Fruit fly (Drosophila melanogaster) whole organism, adult: ENCODE measurements around the gene CG5245.

Experiments used
- CG11617 ChIP-seq: fragments of 200-800 bp; sonication (Bioruptor generic); optimal IDR thresholded peaks from 2 replicates; lab custom pipeline; 2017; ENCODE audit warnings: mild to moderate bottlenecking, missing biosample characterization, missing genetic modification reagents, missing genetic modification characterization
- CG12768 ChIP-seq: fragments of 200-800 bp; sonication (Bioruptor generic); optimal IDR thresholded peaks from 2 replicates; lab custom pipeline; 2017; ENCODE audit warnings: missing biosample characterization, missing genetic modification characterization, mild to moderate bottlenecking, moderate library complexity, missing genetic modification reagents
- CG14711 ChIP-seq: fragments of 200-800 bp; sonication (Bioruptor generic); optimal IDR thresholded peaks from 2 replicates; lab custom pipeline; 2018; ENCODE audit warnings: missing biosample characterization, mild to moderate bottlenecking, missing genetic modification characterization, moderate library complexity
- CG1620 ChIP-seq: fragments of 200-800 bp; sonication (Bioruptor generic); optimal IDR thresholded peaks from 2 replicates; lab custom pipeline; 2016; ENCODE audit warnings: missing biosample characterization, missing genetic modification characterization
- CG33017 ChIP-seq: fragments of 200-800 bp; sonication (Bioruptor generic); optimal IDR thresholded peaks from 2 replicates; lab custom pipeline; 2018; ENCODE audit warnings: missing biosample characterization, mild to moderate bottlenecking, missing genetic modification characterization, moderate library complexity
- CG5204 ChIP-seq: fragments of 200-800 bp; sonication (Bioruptor generic); optimal IDR thresholded peaks from 2 replicates; lab custom pipeline; 2016; ENCODE audit warnings: missing biosample characterization, missing genetic modification characterization
- CG7045 ChIP-seq: fragments of 200-800 bp; sonication (Bioruptor generic); optimal IDR thresholded peaks from 2 replicates; lab custom pipeline; 2017; ENCODE audit warnings: missing biosample characterization, mild to moderate bottlenecking, missing genetic modification characterization
- CG7101 ChIP-seq: fragments of 200-800 bp; sonication (Bioruptor generic); optimal IDR thresholded peaks from 2 replicates; lab custom pipeline; 2018; ENCODE audit warnings: missing biosample characterization, mild to moderate bottlenecking, missing genetic modification characterization, moderate library complexity
- Clk ChIP-seq: fragments of 200-800 bp; sonication (Bioruptor generic); optimal IDR thresholded peaks from 2 replicates; lab custom pipeline; 2017; ENCODE audit warnings: missing biosample characterization, missing genetic modification characterization
- Crg-1 ChIP-seq: fragments of 200-800 bp; sonication (Bioruptor generic); optimal IDR thresholded peaks from 2 replicates; lab custom pipeline; 2016; ENCODE audit warnings: missing biosample characterization, missing genetic modification characterization
- Hr96 ChIP-seq: fragments of 200-800 bp; sonication (Bioruptor generic); optimal IDR thresholded peaks from 2 replicates; lab custom pipeline; 2016; ENCODE audit warnings: missing biosample characterization, missing genetic modification characterization
- Mnt ChIP-seq: fragments of 200-800 bp; sonication (Bioruptor generic); optimal IDR thresholded peaks from 2 replicates; lab custom pipeline; 2016; ENCODE audit warnings: missing biosample characterization, mild to moderate bottlenecking, missing genetic modification characterization
- bab1 ChIP-seq: fragments of 200-800 bp; sonication (Bioruptor generic); optimal IDR thresholded peaks from 3 replicates; lab custom pipeline; 2019; ENCODE audit warnings: missing biosample characterization, mild to moderate bottlenecking, missing genetic modification characterization, moderate library complexity
- cic ChIP-seq: fragments of 200-800 bp; sonication (Bioruptor generic); optimal IDR thresholded peaks from 2 replicates; lab custom pipeline; 2017; ENCODE audit warnings: missing biosample characterization, mild to moderate bottlenecking, missing genetic modification characterization, moderate library complexity
- cnc ChIP-seq, 2 experiments: fragments of >200 bp; optimal IDR thresholded peaks; 2 replicates each; lab custom pipeline; 2017
- kay ChIP-seq: fragments of 200-800 bp; sonication (Bioruptor generic); peaks from one replicate; lab custom pipeline; 2016; ENCODE audit warnings: missing biosample characterization, missing genetic modification characterization, borderline replicate concordance
- ovo ChIP-seq: fragments of 200-800 bp; sonication (Bioruptor generic); optimal IDR thresholded peaks from 2 replicates; lab custom pipeline; 2016; ENCODE audit warnings: missing biosample characterization, missing genetic modification characterization
- pad ChIP-seq: fragments of 200-800 bp; sonication (Bioruptor generic); optimal IDR thresholded peaks from 3 replicates; lab custom pipeline; 2017; ENCODE audit warnings: missing biosample characterization, missing genetic modification characterization, mild to moderate bottlenecking, moderate library complexity, missing genetic modification reagents
- tj ChIP-seq: fragments of 200-800 bp; sonication (Bioruptor generic); optimal IDR thresholded peaks from 3 replicates; lab custom pipeline; 2017; ENCODE audit warnings: missing biosample characterization, mild to moderate bottlenecking, missing genetic modification characterization, moderate library complexity
- toe ChIP-seq: fragments of 200-800 bp; sonication (Bioruptor generic); optimal IDR thresholded peaks from 2 replicates; lab custom pipeline; 2016; ENCODE audit warnings: missing biosample characterization, missing genetic modification characterization

CG5245 gene

DNA sequence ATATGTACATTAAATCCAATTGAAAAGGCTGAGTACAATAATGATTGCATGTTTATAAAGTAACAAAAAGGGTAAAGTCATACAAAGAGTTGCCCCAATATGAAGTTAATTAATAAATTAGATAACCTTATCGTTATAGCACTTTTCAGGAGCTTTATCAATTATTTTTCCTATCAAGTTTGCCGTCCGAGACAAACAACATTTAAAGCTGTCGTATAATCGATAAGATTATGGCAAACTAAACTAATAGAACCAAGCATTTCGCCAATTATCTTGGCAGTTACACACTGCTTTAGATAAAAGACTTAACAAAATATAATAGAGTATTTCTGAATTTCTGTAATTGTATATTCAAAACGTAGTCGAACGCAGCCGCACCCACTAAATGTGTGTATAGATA, 24.2 kb upstream of the CG5245 start:
- peak; percentile 77 for TF ChIP-seq kay
- TF ChIP-seq CG5204 (GFP tag; lab: Kevin White, UChicago) = no peak

DNA sequence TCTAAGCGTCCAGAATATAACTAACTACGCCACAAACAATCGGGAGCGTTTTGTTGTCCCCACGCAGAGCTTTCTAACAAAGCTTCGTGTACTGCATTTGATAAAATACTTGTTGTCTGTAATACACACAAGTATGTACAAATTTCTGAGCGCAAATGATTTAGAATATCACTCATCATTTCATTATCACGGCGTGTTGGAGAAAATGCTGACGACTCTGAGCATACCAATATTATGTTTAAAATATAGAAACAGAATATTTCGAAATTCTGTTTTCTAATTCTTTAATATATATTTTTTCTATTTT, 23.5 kb upstream of the CG5245 start, which contains the start of gene Cyp9f2:
Cyp9f2 (minus strand) TSS at position 101 of the 307 bp plus-strand sequence.
- TF ChIP-seq cic (peak; percentile 69), kay (no peak)

DNA sequence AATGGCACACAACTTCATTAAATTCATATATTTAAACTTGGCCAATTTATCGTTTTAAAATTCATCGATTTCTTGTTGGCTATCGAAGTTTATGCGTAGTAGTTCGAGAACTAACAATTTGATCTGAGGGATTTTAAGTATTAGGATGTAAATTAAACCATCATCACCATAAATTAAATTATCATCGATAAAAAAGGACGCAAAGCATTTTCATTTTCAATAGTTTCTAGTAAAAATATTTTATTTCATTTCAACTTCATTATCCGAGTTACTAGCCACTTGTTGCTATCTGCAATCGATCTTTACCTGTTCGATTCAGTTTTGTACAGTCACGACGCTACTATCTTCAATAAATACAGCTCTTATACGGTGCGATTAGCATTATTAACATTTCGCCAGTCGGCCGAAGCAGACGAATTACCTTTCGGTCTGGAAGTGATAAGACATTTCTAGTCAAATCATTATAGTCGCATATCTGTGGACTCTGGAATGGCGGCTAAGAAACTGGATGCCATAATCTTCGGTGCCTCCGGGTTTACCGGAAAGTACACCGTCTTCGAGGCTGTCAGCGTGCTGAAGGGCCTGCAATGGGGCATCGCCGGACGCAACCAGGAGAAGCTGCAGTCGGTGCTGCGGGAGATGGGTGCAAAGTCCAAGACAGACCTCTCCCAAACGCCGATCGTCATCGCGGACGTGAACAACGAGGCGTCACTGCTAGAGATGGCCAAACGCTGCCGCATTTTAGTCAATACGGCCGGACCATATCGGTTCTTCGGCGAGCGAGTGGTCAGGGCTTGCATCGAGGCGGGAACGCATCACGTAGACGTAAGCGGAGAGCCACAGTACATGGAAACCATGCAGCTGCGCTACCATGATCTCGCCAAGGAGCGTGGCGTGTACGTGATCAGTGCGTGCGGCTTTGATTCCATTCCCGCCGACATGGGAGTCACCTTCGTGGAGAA, 22.8 kb upstream of the CG5245 start, which contains the start of gene CG5167:
CG5167 (plus strand) TSS at position 298 of the 962 bp plus-strand sequence.
- TF ChIP-seq kay (no peak), Mnt (peak; percentile 33), CG33017 (tag; lab: Kevin White, UChicago) (peak; percentile 69), cic (peak; percentile 47), Hr96 (GFP tag; lab: Kevin White, UChicago) (peak; percentile 57), cnc (optimal IDR thresholded peaks at IDR 0.05; lab: Kevin White, UChicago) (peak in 1 of 2 experiments; percentile 79), Crg-1 (GFP tag; lab: Kevin White, UChicago) (no peak), Clk (GFP tag; lab: Kevin White, UChicago) (no peak), pad (GFP tag; lab: Kevin White, UChicago) (no peak), CG11617 (GFP tag; lab: Kevin White, UChicago) (peak; percentile 70), CG7101 (peak; percentile 59), CG5204 (GFP tag; lab: Kevin White, UChicago) (no peak), CG14711 (tag; lab: Kevin White, UChicago) (peak; percentile 65), CG12768 (GFP tag; lab: Kevin White, UChicago) (peak; percentile 96), bab1 (GFP tag; lab: Kevin White, UChicago) (peak; percentile 60), toe (GFP tag; lab: Kevin White, UChicago) (peak; percentile 70), CG7045 (GFP tag; lab: Kevin White, UChicago) (peak; percentile 24), CG1620 (GFP tag; lab: Kevin White, UChicago) (no peak), ovo (GFP tag; lab: Kevin White, UChicago) (peak; percentile 25), tj (GFP tag; lab: Kevin White, UChicago) (peak; percentile 28)

DNA sequence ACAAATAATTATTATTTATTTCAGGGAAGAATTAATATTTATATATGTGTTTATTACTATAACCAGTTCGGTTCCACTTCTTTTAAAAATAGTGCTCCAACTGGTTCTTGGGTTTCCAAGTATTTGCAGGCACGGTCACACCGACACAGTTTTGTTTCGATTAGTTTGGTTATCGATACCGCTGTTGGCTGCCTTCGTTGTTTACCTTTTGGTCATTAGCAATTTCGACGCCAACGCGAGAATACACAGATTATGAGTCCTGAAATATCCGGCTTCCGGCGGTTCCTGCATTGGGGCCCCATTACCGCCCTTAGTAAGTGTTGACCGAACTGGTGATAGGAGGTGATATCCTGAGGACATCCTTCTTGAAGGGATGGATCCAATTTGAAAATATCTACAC, 21.2 kb upstream of the CG5245 start, which contains the start of gene CG5196:
CG5196 (plus strand) TSS at position 157 of the 400 bp plus-strand sequence.
- TF ChIP-seq CG11617 (GFP tag; lab: Kevin White, UChicago) (peak; percentile 8), cic (peak; percentile 2), CG1620 (GFP tag; lab: Kevin White, UChicago) (peak; percentile 20), tj (GFP tag; lab: Kevin White, UChicago) (no peak), Clk (GFP tag; lab: Kevin White, UChicago) (no peak), CG12768 (GFP tag; lab: Kevin White, UChicago) (no peak), toe (GFP tag; lab: Kevin White, UChicago) (no peak), pad (GFP tag; lab: Kevin White, UChicago) (no peak), kay (no peak), Crg-1 (GFP tag; lab: Kevin White, UChicago) (no peak), Hr96 (GFP tag; lab: Kevin White, UChicago) (no peak), CG33017 (tag; lab: Kevin White, UChicago) (no peak), CG14711 (tag; lab: Kevin White, UChicago) (peak; percentile 2), bab1 (GFP tag; lab: Kevin White, UChicago) (peak; percentile 60), cnc (optimal IDR thresholded peaks at IDR 0.05; lab: Kevin White, UChicago) (no peak), Mnt (peak; percentile 50), CG7101 (peak; percentile 35), CG7045 (GFP tag; lab: Kevin White, UChicago) (no peak), ovo (GFP tag; lab: Kevin White, UChicago) (no peak), CG5204 (GFP tag; lab: Kevin White, UChicago) (no peak)

DNA sequence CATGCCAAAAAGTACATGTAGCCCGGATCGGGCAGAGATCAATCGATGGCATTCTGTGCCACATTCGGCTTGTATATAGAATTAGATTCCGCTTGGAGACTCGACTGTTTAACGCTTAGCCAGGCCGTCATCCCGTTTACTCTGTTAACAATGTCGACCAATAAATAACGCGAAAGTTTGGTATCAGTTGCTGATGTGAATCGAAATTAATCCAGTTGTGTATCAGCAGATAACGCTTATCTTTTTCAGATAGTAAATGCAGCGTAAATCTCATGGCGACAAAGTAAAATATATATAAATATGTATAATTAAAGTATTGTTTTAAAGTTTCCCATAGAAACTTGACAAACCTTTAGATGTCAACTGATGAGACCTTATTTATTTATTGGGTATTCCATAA, 17.9 kb upstream of the CG5245 start:
- TF ChIP-seq Crg-1 (GFP tag; lab: Kevin White, UChicago) (no peak), CG14711 (tag; lab: Kevin White, UChicago) (no peak)

DNA sequence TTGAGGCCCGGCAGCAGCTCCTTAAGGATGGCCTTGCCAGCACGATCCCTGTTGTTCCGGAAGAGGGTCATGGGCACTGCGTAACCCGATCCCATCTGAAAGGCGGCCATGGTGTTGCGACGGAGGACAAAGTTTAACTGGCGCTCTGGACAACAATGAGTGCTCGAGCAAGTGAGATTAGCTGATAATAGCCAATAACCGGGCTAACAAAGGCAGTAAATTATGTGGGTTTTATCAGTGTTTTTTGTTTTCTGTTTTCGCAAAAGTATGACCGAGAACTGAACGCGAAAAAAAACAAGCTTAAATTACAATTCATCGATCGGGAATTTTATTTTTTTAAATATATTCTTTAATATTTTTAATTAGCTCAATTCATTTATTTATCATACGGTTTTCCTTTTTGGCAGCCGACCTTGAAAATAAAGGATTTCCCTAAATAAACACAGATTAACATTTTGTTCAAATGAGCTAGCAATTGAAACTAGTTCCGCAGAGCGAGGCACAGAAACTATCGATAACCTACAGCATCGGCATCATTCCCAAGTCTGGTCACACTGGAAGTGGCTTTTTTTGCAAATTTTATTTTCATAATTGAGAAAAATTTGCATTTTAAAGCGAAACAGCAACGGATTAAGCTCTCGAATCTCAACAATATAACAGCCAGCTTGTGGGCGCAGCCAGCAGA, 15.9 kb upstream of the CG5245 start, which contains the start of the genes Dip-C and pps:
Dip-C (minus strand) TSS at position 486 of the 685 bp plus-strand sequence.
pps (plus strand) TSS at position 555 of the 685 bp plus-strand sequence.
- TF ChIP-seq CG11617 (GFP tag; lab: Kevin White, UChicago) (peak; percentile 11), CG7045 (GFP tag; lab: Kevin White, UChicago) (no peak), toe (GFP tag; lab: Kevin White, UChicago) (no peak), tj (GFP tag; lab: Kevin White, UChicago) (no peak), Mnt (peak; percentile 10), bab1 (GFP tag; lab: Kevin White, UChicago) (peak; percentile 14), CG7101 (no peak), ovo (GFP tag; lab: Kevin White, UChicago) (no peak), cic (no peak), CG33017 (tag; lab: Kevin White, UChicago) (peak; percentile 27), CG12768 (GFP tag; lab: Kevin White, UChicago) (no peak)
